Worm (Caenorhabditis elegans) whole organism, L2 larva: ENCODE data around the gene T21E8.4.

Experiments
- C34F6.9 ChIP-seq: fragments of 150-350 bp; optimal IDR thresholded peaks from 2 replicates; lab custom pipeline; 2014; ENCODE audit warnings: missing biosample characterization, missing genetic modification characterization
- R02D3.7 ChIP-seq: fragments of 150-350 bp; optimal IDR thresholded peaks from 2 replicates; lab custom pipeline; 2014; ENCODE audit warnings: missing biosample characterization, missing genetic modification characterization
- ZK546.5 ChIP-seq: sonication (generic microtip); optimal IDR thresholded peaks from 2 replicates; lab custom pipeline; 2017; ENCODE audit warnings: missing biosample characterization, missing genetic modification characterization
- alr-1 ChIP-seq: fragments of 150-350 bp; optimal IDR thresholded peaks from 2 replicates; lab custom pipeline; 2014; ENCODE audit warnings: missing biosample characterization, missing genetic modification characterization
- aly-2 ChIP-seq: fragments of 150-350 bp; optimal IDR thresholded peaks from 2 replicates; lab custom pipeline; 2014; ENCODE audit warnings: missing biosample characterization, missing genetic modification characterization
- ama-1 ChIP-seq: fragments of 150-350 bp; optimal IDR thresholded peaks from 2 replicates; lab custom pipeline; 2018; ENCODE audit warnings: inconsistent platforms
- ceh-82 ChIP-seq: fragments of 150-350 bp; optimal IDR thresholded peaks from 2 replicates; lab custom pipeline; 2014; ENCODE audit warnings: missing biosample characterization, missing genetic modification characterization
- crh-2 ChIP-seq: sonication (generic microtip); optimal IDR thresholded peaks from 2 replicates; lab custom pipeline; 2017; ENCODE audit warnings: missing biosample characterization, missing genetic modification characterization
- egl-27 ChIP-seq: sonication (generic microtip); optimal IDR thresholded peaks from 3 replicates; lab custom pipeline; 2017; ENCODE audit warnings: missing biosample characterization, missing genetic modification reagents, missing genetic modification characterization
- elt-1 ChIP-seq: fragments of 150-350 bp; optimal IDR thresholded peaks from 2 replicates; lab custom pipeline; 2014; ENCODE audit warnings: missing biosample characterization, missing genetic modification characterization
- elt-3 ChIP-seq: sonication (generic microtip); optimal IDR thresholded peaks from 2 replicates; lab custom pipeline; 2017; ENCODE audit warnings: missing biosample characterization, missing genetic modification characterization
- fos-1 ChIP-seq: fragments of 150-350 bp; optimal IDR thresholded peaks from 2 replicates; lab custom pipeline; 2014; ENCODE audit warnings: missing biosample characterization, missing genetic modification characterization
- gmeb-1 ChIP-seq: fragments of 150-350 bp; optimal IDR thresholded peaks from 2 replicates; lab custom pipeline; 2014; ENCODE audit warnings: missing biosample characterization, missing genetic modification characterization
- lin-13 ChIP-seq: fragments of 150-350 bp; optimal IDR thresholded peaks from 2 replicates; lab custom pipeline; 2014; ENCODE audit warnings: missing biosample characterization, missing genetic modification reagents, missing genetic modification characterization
- lin-39 ChIP-seq: fragments of 150-350 bp; optimal IDR thresholded peaks from 2 replicates; lab custom pipeline; 2014; ENCODE audit warnings: missing biosample characterization, missing genetic modification reagents, missing genetic modification characterization
- mab-5 ChIP-seq: fragments of 150-350 bp; optimal IDR thresholded peaks from 2 replicates; lab custom pipeline; 2014; ENCODE audit warnings: missing biosample characterization, missing genetic modification characterization
- mbf-1 ChIP-seq: sonication (generic microtip); optimal IDR thresholded peaks from 2 replicates; lab custom pipeline; 2017; ENCODE audit warnings: missing biosample characterization, missing genetic modification characterization
- nhr-10 ChIP-seq: sonication (generic microtip); optimal IDR thresholded peaks from 2 replicates; lab custom pipeline; 2017; ENCODE audit warnings: missing biosample characterization, missing genetic modification characterization
- nhr-12 ChIP-seq: fragments of 150-350 bp; optimal IDR thresholded peaks from 2 replicates; lab custom pipeline; 2014; ENCODE audit warnings: missing biosample characterization, missing genetic modification characterization
- nhr-129 ChIP-seq: fragments of 150-350 bp; optimal IDR thresholded peaks from 2 replicates; lab custom pipeline; 2014; ENCODE audit warnings: missing biosample characterization, missing genetic modification characterization
- nhr-21 ChIP-seq: fragments of 150-350 bp; optimal IDR thresholded peaks from 2 replicates; lab custom pipeline; 2014; ENCODE audit warnings: missing biosample characterization, missing genetic modification characterization
- nhr-25 ChIP-seq: fragments of 150-350 bp; sonication (generic microtip); optimal IDR thresholded peaks from 3 replicates; lab custom pipeline; 2014; ENCODE audit warnings: missing biosample characterization, missing genetic modification characterization
- nhr-6 ChIP-seq: fragments of 150-350 bp; optimal IDR thresholded peaks from 2 replicates; lab custom pipeline; 2014; ENCODE audit warnings: missing biosample characterization, missing genetic modification characterization
- nhr-77 ChIP-seq: fragments of 150-350 bp; optimal IDR thresholded peaks from 2 replicates; lab custom pipeline; 2014; ENCODE audit warnings: missing biosample characterization, missing genetic modification characterization
- sem-4 ChIP-seq: fragments of 150-350 bp; optimal IDR thresholded peaks from 2 replicates; lab custom pipeline; 2014; ENCODE audit warnings: missing biosample characterization, missing genetic modification reagents, missing genetic modification characterization
- sma-3 ChIP-seq: sonication (generic microtip); optimal IDR thresholded peaks from 2 replicates; lab custom pipeline; 2016; ENCODE audit warnings: missing genetic modification reagents, missing genetic modification characterization, missing compliant biosample characterization
- sma-9 ChIP-seq, 2 experiments: fragments of 150-350 bp in 1 of 2; sonication (generic microtip) in 1 of 2; optimal IDR thresholded peaks; 2 replicates each; lab custom pipeline; 2014 to 2016; ENCODE audit warnings: missing genetic modification characterization in 2 of 2, mild to moderate bottlenecking in 1 of 2, missing biosample characterization in 1 of 2, missing compliant biosample characterization in 1 of 2, missing genetic modification reagents in 1 of 2, moderate library complexity in 1 of 2
- unc-39 ChIP-seq: fragments of 150-350 bp; optimal IDR thresholded peaks from 2 replicates; lab custom pipeline; 2014; ENCODE audit warnings: missing biosample characterization, missing genetic modification characterization
- unc-55 ChIP-seq: fragments of 150-350 bp; sonication (generic microtip); optimal IDR thresholded peaks from 3 replicates; lab custom pipeline; 2014; ENCODE audit warnings: missing biosample characterization, missing genetic modification reagents, missing genetic modification characterization
- zag-1 ChIP-seq: fragments of 150-350 bp; optimal IDR thresholded peaks from 2 replicates; lab custom pipeline; 2014; ENCODE audit warnings: missing biosample characterization, missing genetic modification characterization
- ztf-1 ChIP-seq: fragments of 200-800 bp; sonication (Bioruptor generic); conservative IDR thresholded peaks from 2 replicates; pipeline ENCODE4 v1.3.6; 2022; ENCODE audit warnings: missing genetic modification characterization, missing compliant biosample characterization

Gene T21E8.4

DNA sequence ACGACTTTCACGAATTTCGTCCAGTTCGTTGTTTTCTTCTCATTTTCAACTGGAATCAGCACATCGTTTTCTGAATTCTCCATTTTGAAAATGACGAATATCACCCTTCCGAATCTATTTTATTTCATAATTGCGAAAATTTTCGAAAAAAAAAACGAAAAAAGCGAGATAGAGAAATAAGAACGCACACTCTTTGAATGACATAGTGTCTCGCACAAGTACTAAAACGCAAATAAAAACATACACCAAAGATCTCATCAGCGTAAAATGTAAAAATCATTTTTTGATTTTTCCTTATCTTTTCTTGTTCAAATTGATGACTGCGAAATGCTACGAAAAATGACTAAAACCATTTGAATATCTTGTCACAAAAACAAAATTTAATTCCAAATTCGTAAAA lies 16.3 kb upstream of the T21E8.4 start, which contains the start of gene pgp-8:
Gene pgp-8, minus strand, starts transcription at position 101 of the 400 bp plus-strand sequence.
- no peak for TF ChIP-seq unc-39 (tag; lab: Kevin White, UChicago)
- peak; percentile 51 for TF ChIP-seq C34F6.9 (tag; lab: Kevin White, UChicago)

DNA sequence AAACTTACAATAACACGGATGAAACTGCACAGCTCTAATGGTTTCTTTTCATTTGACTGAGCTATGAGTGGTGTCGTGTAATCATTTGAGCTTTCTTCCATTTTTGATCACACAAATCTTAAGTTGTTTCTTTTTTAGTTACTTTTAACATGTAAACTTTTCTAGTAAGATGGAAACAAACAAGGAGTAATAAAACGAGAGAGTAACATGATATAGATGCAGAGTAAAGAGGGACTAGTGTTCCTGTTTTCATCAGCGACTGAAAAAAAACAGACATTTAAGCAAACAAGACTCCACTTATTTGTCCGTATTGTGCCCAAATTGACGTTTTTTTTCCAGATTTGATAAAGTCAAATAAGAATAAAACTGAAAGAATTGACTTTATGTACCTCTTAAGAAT lies 10.5 kb upstream of the T21E8.4 start, which contains the start of gene pgp-7:
Gene pgp-7, minus strand, starts transcription at position 101 of the 400 bp plus-strand sequence.
- TF ChIP-seq fos-1 (tag; lab: Kevin White, UChicago) (no peak), sma-3 (GFP tag; lab: Kevin White, UChicago) (no peak), nhr-21 (tag; lab: Kevin White, UChicago) (no peak), R02D3.7 (tag; lab: Kevin White, UChicago) (no peak), elt-3 (tag; lab: Kevin White, UChicago) (no peak), sem-4 (tag; lab: Kevin White, UChicago) (no peak)
- TF ChIP-seq, all 48 proteins: peak for 0

DNA sequence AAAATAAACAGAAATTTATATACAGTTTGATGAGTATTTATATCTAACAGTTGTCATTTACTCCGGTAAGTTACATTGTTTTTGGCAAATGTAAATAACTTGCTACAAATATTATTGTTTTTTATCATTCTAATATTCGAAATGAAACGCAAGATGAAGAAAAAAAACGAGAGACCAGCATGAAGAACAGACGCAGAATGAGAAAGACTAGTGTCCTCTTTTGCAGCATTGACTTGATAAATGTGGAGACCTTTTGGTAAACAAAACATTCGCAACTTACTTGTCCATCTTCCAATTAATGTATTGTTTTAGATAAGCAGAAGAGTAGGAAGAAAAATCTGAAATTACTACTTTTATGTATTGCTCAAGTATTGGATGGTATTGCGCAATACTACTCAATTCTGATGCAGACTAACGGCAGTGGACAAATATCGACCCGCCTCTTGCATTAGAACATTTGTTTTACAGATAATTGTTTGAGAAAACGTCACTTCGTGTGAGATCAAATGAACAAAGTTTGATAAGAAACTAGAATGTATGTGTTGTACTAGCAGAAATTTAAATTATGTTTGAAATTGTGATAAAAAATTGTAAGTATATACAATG lies 3.4 kb upstream of the T21E8.4 start, which contains the start of gene pgp-6:
Gene pgp-6, minus strand, starts transcription at position 288 of the 606 bp plus-strand sequence.
- no peak for TF ChIP-seq zag-1 (tag; lab: Kevin White, UChicago)
- peak; percentile 21 for TF ChIP-seq nhr-129 (tag; lab: Kevin White, UChicago)
- peak; percentile 36 for TF ChIP-seq crh-2 (tag; lab: Kevin White, UChicago)
- TF ChIP-seq sem-4 (tag; lab: Kevin White, UChicago), result no peak
- peak; percentile 67 for TF ChIP-seq fos-1 (tag; lab: Kevin White, UChicago)
- no peak for TF ChIP-seq lin-39 (tag; lab: Kevin White, UChicago)
- no peak for TF ChIP-seq egl-27 (tag; lab: Kevin White, UChicago)
- TF ChIP-seq mab-5 (tag; lab: Kevin White, UChicago), result no peak

DNA sequence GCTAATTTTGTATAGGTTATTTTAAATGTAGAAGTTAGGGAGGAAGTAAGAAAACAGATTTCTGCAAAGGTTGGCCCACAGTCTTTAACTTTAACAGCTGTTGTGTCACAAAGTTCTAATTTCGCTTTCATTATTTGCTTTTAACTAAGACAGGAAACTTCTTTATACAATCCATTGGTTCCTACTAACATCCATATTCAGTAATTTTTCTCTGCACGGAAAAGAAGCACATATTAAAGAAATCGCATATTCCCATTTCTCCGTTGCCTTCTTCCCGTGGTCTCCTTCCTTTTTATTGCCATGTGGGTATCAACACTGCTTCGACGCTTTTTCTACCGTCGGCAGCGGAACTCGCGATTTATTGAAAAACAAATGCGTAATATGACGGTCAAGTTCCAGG lies 1.4 kb downstream of the T21E8.4 start, which contains the start of gene T21E8.6:
Gene T21E8.6, plus strand, starts transcription at position 301 of the 400 bp plus-strand sequence.
- TF ChIP-seq ama-1 (lab: Kevin White, UChicago) (no peak), aly-2 (tag; lab: Kevin White, UChicago) (no peak), mbf-1 (tag; lab: Kevin White, UChicago) (no peak), sma-3 (GFP tag; lab: Kevin White, UChicago) (no peak), nhr-12 (tag; lab: Kevin White, UChicago) (no peak), nhr-10 (tag; lab: Kevin White, UChicago) (no peak), alr-1 (tag; lab: Kevin White, UChicago) (no peak), crh-2 (tag; lab: Kevin White, UChicago) (no peak), R02D3.7 (tag; lab: Kevin White, UChicago) (no peak)

DNA sequence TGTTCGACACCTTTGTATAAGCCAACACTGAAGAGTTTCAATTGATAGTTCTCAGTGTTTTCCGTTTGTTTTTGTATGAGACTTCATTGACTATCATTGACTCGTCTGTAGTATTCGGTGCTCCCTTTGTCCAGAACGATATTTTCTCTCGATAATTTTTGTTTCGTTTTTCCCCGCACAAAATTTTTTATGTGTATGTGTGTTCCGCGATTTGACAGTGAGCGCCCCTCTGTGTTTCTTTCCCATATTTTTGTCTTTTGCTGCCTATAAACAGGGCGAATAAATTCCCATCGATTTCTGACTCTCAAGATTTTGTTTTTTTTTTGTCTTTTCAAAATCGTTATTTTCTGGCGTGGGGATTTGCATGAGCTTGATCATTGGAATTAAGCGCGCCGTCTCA lies 2.6 kb downstream of the T21E8.4 start, which contains the start of gene T21E8.7:
Gene T21E8.7, plus strand, starts transcription at position 301 of the 400 bp plus-strand sequence.
- TF ChIP-seq ztf-1 (GFP tag; lab: Robert Waterston, UW), result no peak
- TF ChIP-seq elt-1 (tag; lab: Kevin White, UChicago), result no peak
- no peak for TF ChIP-seq sem-4 (tag; lab: Kevin White, UChicago)
- no peak for TF ChIP-seq egl-27 (tag; lab: Kevin White, UChicago)
- TF ChIP-seq nhr-10 (tag; lab: Kevin White, UChicago), result no peak
- TF ChIP-seq crh-2 (tag; lab: Kevin White, UChicago), result no peak
- TF ChIP-seq gmeb-1 (tag; lab: Kevin White, UChicago), result no peak

DNA sequence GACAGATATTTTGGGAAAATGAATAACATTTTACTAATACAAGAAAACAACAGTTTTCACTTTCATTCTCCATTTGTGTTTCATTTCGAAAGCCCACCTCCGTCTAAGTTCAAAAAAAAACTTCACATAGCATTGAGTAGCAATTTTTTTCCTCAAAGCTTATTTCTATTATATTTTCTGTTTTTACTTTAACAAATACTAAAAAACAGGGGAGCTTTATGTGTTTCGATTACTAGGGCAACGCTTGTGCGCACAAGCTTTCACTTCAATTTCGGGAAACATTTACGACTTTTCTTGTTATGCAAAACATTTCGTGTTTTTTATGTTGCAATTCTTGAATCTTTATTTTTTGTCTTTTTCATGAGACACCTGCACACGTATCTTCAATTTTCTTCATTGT lies 5.3 kb downstream of the T21E8.4 start, which contains the start of gene T21E8.5:
Gene T21E8.5, plus strand, starts transcription at position 301 of the 400 bp plus-strand sequence.
- TF ChIP-seq alr-1 (tag; lab: Kevin White, UChicago), result no peak
- no peak for TF ChIP-seq nhr-25 (tag; lab: Kevin White, UChicago)
- TF ChIP-seq unc-55 (GFP tag; lab: Kevin White, UChicago), result no peak
- TF ChIP-seq nhr-129 (tag; lab: Kevin White, UChicago), result no peak
- no peak for TF ChIP-seq elt-3 (tag; lab: Kevin White, UChicago)
- no peak for TF ChIP-seq lin-13
- no peak for TF ChIP-seq ceh-82 (tag; lab: Kevin White, UChicago)
- TF ChIP-seq sma-9 (GFP tag; optimal IDR thresholded peaks at IDR 0.05; lab: Kevin White, UChicago), result no peak
- TF ChIP-seq sma-9 (tag; optimal IDR thresholded peaks at IDR 0.05; lab: Kevin White, UChicago), result no peak
- no peak for TF ChIP-seq crh-2 (tag; lab: Kevin White, UChicago)
- no peak for TF ChIP-seq ztf-1 (GFP tag; lab: Robert Waterston, UW)
- no peak for TF ChIP-seq nhr-6
- TF ChIP-seq sem-4 (tag; lab: Kevin White, UChicago), result no peak
- no peak for TF ChIP-seq gmeb-1 (tag; lab: Kevin White, UChicago)
- no peak for TF ChIP-seq ZK546.5 (tag; lab: Kevin White, UChicago)
- no peak for TF ChIP-seq nhr-77 (tag; lab: Kevin White, UChicago)
- no peak for TF ChIP-seq aly-2 (tag; lab: Kevin White, UChicago)
- TF ChIP-seq R02D3.7 (tag; lab: Kevin White, UChicago), result no peak
